Fruit fly (Drosophila melanogaster) S2 (cell line): ENCODE measurements around the gene CG43198.

Source experiments
- CG8478 ChIP-seq: fragments of >200 bp; optimal IDR thresholded peaks from 2 replicates; lab custom pipeline; 2018
- CTCF ChIP-seq, 2 experiments: fragments of >200 bp; optimal IDR thresholded peaks; 2 replicates each; lab custom pipeline; 2018

Gene CG43198

DNA sequence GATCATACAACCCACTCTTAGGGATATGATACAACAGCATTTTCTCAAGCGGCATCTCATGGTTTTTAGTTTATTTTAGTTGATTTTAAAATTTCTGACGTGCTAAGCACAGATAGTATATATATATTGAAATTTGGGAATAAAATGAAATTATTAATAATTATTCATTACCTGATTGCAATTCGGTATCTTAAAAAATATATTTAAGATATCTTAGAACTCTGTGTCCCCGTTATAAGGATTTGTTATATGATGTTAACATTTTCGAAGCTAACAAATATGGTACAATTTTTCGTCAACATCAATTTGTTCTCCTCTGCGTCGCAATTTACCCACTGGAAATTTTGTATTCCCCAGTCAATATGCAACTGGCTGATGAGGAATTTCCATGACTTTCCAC, at the start of gene CG43198:
TSS of gene CG43198 (minus strand) at position 101 of the 400 bp plus-strand sequence.
- TF ChIP-seq CG8478 = no peak
- TF ChIP-seq CTCF (optimal IDR thresholded peaks at IDR 0.05; lab: Kevin White, UChicago) = no peak

DNA sequence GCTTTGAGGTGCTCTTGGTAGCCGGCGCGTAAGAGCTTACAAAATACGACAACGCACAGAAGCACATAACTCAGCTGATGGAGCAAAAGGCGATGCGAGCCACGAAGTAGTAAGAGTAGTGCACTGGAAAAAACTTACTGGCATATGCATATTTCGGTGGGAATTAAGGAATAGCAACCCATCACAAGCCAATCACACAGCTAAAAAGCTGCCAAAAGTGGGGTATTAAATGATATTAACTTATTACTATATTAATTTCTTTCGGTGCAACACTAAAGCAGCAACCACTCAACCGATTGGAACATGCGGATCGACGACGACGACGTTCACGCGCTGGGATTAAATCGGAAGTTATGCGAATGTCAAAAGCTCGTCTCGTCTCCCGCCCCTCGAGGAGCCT, 37.8 kb upstream of the CG43198 start:
- TF ChIP-seq CTCF (optimal IDR thresholded peaks at IDR 0.05; lab: Kevin White, UChicago) (no peak), CG8478 (no peak)

DNA sequence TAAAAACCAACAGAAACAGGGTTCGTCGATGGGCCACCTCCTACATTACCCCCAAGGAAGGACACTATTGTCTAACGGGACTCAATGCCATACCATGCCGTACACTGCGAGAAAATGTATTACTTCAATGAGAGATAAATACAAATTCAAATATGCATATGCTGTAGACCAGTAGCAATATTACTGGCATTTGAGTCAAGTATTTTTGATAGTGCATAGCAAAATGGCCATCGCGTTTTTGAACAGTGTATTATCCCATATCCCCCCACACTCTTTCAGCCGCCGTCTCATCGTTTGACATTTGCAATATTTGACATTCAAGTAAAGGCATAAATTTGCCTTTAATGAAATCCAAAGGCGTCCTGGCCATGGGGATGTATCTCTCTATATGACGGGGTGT, 35.1 kb upstream of the CG43198 start:
- TF ChIP-seq CG8478 (no peak), CTCF (optimal IDR thresholded peaks at IDR 0.05; lab: Kevin White, UChicago) (no peak)

DNA sequence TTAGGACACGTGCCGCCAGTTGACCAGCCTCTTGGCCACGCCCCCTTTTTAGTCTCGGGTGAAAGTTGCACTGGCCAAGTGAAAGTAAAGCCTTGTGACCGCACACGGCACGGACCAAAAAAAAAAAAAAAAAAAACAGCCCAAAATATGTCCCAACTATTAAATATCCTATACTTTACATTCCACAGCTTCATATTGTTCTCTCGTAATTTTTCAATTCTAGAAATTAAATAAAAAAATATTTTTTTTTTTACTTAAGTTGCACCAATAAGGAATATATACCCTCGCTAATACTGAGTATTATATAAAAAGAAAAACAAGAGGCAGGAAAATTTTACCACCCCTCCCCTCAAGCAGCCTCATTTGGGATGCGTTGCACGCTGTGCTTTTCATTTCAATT, 33.2 kb upstream of the CG43198 start:
- no peak for TF ChIP-seq CG8478
- TF ChIP-seq CTCF (optimal IDR thresholded peaks at IDR 0.05; lab: Kevin White, UChicago) = no peak

DNA sequence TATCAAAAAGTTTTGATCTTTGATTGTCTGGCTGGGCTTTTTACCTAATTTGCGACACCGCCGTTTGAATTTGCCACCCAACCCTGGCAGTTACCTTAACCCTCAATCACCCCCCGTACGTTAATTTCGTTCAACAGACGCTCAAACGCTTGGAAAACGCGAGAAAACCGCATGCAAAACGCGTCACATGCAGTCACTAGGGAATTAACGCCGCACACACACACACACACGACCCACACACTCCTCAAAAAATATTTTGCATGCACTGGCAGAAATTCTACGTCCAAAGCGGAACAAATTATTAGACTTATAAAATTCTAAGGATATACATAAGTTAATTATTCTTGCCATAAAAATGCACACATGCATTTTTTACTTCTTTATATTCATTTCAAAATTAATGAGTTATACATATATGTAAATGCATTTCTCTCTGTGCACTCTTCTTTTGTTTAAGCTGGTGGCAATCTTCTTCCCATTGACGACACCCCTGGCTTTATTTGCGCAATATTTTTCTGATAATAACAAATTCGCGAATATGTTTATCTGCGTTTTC, 22.1 kb upstream of the CG43198 start:
- TF ChIP-seq CG8478 = no peak
- no peak for TF ChIP-seq CTCF (optimal IDR thresholded peaks at IDR 0.05; lab: Kevin White, UChicago)

DNA sequence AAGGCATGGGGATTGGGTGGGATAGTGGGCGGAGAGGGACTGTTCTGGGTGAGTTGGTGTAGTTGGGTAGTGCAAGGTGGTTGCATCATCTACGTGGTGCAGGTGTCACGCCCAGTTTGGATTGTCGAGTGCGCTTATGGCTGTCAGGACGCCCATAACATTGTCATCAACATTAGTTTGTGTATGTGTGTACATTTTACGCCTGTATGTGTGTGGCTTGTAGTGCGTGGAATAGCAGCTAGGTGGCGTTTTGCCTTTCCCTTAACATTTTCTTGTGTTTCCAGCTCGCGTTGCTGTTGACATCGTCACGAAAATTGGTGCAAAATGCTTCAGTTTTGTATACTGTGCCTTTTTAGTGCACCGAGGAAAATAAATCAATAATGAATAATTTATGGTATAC, 13.2 kb upstream of the CG43198 start:
- TF ChIP-seq CTCF (optimal IDR thresholded peaks at IDR 0.05; lab: Kevin White, UChicago) = peak; percentile 75 to 81
- TF ChIP-seq CG8478 = no peak

DNA sequence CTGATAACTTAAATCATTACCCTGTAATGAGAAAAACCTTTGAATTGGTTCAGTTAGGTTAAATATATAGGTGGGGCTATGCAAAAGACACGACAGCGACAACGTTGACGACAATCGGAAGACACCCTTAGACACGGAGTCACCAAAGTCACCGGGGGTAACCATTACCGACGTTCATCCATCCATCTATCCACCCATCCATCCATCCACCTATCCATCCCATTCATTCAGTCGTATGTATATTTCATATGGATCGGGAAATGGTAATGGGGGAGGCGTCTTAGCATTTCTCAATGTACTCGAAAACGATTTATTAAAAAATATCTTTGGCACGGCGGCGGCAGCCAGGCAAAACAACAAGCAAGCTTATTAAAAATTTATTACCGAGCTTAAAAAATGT, 9.0 kb upstream of the CG43198 start:
- TF ChIP-seq CG8478 (no peak), CTCF (optimal IDR thresholded peaks at IDR 0.05; lab: Kevin White, UChicago) (no peak)

DNA sequence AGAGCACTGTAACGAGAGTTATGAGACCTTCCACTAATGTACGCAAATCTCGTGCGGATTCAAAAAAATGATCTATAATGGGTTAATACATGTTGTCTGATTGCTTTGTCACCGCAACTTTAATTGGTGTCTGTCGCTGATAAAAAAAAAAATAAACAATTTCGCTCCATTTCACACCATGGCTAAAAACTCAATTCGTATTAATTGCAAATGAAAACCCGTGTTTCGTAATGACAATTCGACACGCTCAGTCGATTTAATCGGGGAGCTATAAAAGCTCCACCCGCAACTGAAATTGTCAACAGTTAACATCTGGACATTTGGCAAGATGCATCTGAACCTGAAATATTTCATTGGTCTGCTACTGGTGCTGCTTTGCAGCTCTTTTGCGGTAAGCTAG, 1.2 kb downstream of the CG43198 start, which contains the start of gene CG11368:
TSS of gene CG11368 (plus strand) at position 301 of the 400 bp plus-strand sequence.
- TF ChIP-seq CTCF (optimal IDR thresholded peaks at IDR 0.05; lab: Kevin White, UChicago) (no peak), CG8478 (no peak)

DNA sequence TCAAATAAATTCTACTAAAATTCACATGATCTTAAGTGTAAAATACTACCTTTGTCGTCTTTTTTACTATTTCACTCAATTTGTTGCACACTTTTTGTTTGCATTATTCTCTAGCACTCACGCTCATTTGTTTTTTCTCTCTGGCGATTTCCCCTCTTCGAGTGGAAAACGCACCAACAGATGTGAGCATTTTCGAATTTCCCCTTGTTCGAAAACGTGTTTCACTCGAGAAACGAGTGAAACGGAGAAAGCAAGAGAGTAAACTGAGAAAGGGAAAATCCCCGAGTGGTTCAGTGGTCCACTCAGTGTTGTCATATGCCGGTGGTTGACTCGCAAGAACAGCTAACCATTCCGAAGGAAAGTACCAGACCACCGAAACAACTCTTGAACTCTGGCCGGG, 8.1 kb downstream of the CG43198 start:
- TF ChIP-seq CTCF (optimal IDR thresholded peaks at IDR 0.05; lab: Kevin White, UChicago) (no peak), CG8478 (no peak)

DNA sequence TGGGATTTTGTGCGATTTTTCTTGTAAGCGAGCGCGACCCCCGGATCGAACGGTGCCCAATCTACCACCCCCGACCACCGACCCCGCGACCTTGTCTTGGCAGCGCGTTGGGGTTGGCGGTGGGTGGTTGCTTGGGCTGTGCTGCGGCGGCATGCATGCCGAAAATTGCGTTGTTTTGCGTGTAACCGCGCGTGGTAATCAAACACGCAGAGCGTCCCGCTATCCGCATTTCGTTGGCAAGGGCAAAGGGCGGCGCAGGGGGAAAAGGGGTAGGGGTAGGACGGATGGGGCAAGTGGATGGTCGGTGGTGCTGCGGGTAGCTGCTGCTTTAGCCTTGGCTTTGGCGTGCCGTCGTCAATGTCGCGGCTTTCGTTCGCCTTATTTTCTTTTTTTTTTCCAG, 20.7 kb downstream of the CG43198 start:
- TF ChIP-seq CTCF (optimal IDR thresholded peaks at IDR 0.05; lab: Kevin White, UChicago) = no peak
- no peak for TF ChIP-seq CG8478

DNA sequence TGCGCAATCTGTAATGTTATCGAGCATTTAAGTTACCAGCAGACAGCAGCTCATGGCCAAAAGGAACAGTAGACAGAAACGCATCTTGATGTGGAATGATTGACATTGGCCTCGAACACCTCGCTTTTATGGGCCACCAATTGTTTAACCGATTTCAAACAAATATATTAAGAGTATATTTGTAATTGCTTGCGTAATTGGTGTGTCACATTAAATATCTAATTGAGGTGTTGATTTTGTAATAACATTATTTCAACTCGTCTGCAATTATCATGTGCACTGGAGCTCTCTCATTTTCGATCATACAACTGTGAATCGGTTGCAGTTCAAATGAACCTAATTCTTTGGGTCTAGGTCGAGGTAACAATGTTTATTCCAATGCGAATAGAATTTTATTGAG, 27.5 kb downstream of the CG43198 start, which contains the start of gene CG32726:
TSS of gene CG32726 (minus strand) at position 101 of the 400 bp plus-strand sequence.
- TF ChIP-seq CG8478 (no peak), CTCF (optimal IDR thresholded peaks at IDR 0.05; lab: Kevin White, UChicago) (no peak)

DNA sequence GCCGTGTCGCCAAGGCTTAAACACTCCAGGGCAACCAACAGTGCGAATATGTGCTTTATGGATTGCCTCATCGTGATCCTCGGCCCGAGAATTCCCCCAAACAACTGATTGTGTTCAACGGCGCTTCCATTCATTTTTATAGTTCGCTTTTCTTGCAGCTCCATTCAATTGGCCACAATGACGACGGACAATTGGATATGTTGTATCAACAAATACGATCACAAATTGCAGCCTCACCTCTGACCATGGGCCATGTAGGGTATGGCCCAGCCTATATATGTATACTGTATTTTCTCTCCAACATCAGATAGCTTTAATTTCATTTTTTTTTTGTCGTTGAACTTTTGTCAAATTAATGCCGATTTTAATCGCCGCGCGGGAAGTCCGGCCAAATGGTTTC, 28.4 kb downstream of the CG43198 start, which contains the start of gene CG15036:
TSS of gene CG15036 (minus strand) at position 101 of the 400 bp plus-strand sequence.
- TF ChIP-seq CTCF (optimal IDR thresholded peaks at IDR 0.05; lab: Kevin White, UChicago) (no peak), CG8478 (no peak)

DNA sequence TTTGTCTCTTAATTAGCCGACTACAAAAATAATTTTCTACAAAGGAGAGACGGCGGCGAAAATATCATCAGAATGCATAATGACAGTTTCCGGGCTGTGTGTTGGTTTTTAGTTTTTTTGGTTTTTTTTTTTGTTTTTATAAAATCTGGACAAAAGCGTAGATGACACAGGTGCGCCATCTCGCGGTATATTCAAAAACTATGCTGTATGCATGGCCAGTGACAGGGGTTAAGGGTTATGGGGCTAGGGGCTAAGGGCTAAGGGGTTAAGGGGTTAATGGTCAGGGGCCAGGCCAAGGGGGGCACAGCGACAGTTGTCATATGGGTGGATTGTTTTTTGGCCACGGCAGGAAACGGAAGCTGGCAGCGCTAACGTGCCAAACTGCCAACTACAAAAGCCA, 30.6 kb downstream of the CG43198 start:
- TF ChIP-seq CG8478 (no peak), CTCF (optimal IDR thresholded peaks at IDR 0.05; lab: Kevin White, UChicago) (peak; percentile 55 to 58)

DNA sequence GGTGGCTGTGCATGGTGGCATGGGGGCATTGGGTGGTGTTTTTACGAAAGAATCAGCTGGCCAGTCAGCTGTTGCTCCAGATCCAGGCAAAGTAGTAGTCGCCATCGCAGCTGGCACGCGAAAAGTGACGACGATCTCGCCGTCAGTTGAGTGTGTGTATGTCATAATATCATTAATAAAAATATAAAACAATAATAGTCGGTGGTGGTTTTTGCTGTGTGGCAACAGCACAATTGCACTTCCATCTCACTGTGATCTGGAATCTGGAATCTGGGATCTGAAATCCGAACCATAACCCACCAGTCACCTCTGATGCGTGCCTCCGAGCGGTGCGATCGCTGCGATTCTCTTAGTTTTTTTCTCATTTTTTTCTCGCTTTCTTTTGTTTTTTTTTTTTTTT, 34.8 kb downstream of the CG43198 start, which contains the start of gene rumpel:
TSS of gene rumpel (plus strand) at position 301 of the 400 bp plus-strand sequence.
- TF ChIP-seq CTCF (optimal IDR thresholded peaks at IDR 0.05; lab: Kevin White, UChicago) (no peak), CG8478 (no peak)

DNA sequence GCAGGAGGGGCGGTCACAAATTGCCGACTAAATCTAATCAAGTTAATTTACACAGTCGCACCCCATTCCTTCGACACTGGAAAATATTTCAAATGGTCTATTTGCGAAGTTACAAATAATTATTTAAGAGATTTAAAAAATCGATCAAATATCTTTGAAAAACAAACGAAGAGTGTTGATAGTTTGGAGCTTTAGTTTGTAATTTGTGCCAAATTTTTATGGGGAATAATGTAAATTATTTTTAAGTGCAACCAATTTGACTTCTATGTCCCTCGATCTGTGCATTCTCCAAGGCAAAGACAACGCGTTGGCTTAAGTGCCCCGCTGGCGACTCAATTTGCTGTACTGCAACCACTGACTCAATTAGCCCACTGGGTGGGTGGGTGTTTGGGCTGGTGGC, 35.3 kb downstream of the CG43198 start:
- TF ChIP-seq CTCF (optimal IDR thresholded peaks at IDR 0.05; lab: Kevin White, UChicago) = no peak
- no peak for TF ChIP-seq CG8478

DNA sequence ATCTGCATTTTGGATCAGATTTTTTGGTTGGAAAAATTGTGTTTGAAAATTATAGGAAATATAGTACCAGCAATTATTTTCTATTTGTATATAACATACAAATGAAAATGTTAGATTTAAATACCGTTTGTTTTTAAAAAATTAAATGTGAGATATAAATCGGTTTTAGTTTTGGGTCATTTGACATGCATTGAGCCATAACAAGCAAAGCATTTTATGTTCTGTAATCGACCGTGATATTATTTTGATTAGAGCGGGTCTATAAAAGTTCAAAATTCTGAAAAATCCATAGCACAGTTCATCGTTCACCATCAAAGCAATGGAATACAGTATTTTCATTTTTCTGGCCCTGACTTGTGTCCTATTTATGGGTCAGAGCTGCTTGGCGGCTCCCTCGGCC, 36.2 kb downstream of the CG43198 start, which contains the start of gene CG34337:
TSS of gene CG34337 (plus strand) at position 301 of the 400 bp plus-strand sequence.
- no peak for TF ChIP-seq CG8478
- no peak for TF ChIP-seq CTCF (optimal IDR thresholded peaks at IDR 0.05; lab: Kevin White, UChicago)

DNA sequence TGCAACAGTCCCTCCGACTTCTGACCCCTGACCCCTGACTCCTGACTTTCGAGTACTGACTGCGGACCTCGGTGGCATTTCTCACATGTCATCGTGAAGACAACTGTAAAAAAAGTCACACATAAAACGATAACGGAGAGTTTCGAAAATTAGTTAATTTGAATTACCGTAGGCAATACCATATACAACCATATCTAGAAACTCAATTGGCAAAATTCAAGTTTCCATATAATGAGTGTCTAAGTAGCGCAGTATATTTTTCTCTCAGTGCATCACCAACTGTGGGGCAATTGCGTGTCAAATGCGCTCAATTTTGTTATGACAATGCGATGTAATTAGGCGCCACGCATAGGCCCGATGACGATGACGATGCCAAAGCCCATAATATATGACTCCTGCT, 38.1 kb downstream of the CG43198 start:
- TF ChIP-seq CG8478 = no peak
- no peak for TF ChIP-seq CTCF (optimal IDR thresholded peaks at IDR 0.05; lab: Kevin White, UChicago)
